Fruit fly (Drosophila melanogaster) whole organism, larva: Measurements from ENCODE around the gene CG7656.

Experiments
- noc ChIP-seq: fragments of 200-800 bp; sonication (Bioruptor generic); optimal IDR thresholded peaks from 3 replicates; lab custom pipeline; 2019; ENCODE audit warnings: missing biosample characterization, mild to moderate bottlenecking, missing genetic modification characterization, moderate library complexity

CG7656 gene

dm6 chr3L:15539903-15540409, 48.0 kb downstream of the CG7656 start:
- TF ChIP-seq noc (tag; lab: Kevin White, UChicago) = no peak

dm6 chr3L:15538582-15539490, 49.1 kb downstream of the CG7656 start:
- TF ChIP-seq noc (tag; lab: Kevin White, UChicago) = peak; percentile 20

dm6 chr3L:15537916-15538581, 49.9 kb downstream of the CG7656 start:
- peak; percentile 80 for TF ChIP-seq noc (tag; lab: Kevin White, UChicago)

dm6 chr3L:15536550-15536949, 51.4 kb downstream of the CG7656 start:
- no peak for TF ChIP-seq noc (tag; lab: Kevin White, UChicago)

- no peak for TF ChIP-seq noc (tag; lab: Kevin White, UChicago)
Observed at dm6 chr3L:15535800-15536225, 52.2 kb downstream of the CG7656 start.
